Worm (Caenorhabditis elegans) whole organism, young adult: Measurements from ENCODE around the gene Y41D4A.1.

Experiments
- B0336.3 ChIP-seq: fragments of 200-800 bp; sonication (Bioruptor generic); IDR thresholded peaks from 2 replicates; pipeline ENCODE4 v1.3.6; 2022; ENCODE audit warnings: missing genetic modification characterization, missing compliant biosample characterization
- C06A6.2 ChIP-seq: fragments of 200-800 bp; sonication (Bioruptor generic); conservative IDR thresholded peaks from 2 replicates; pipeline ENCODE4 v1.3.6; 2022; ENCODE audit warnings: missing genetic modification characterization, missing compliant biosample characterization
- F22D6.2 ChIP-seq: sonication (generic microtip); optimal IDR thresholded peaks from 2 replicates; lab custom pipeline; 2016; ENCODE audit warnings: mild to moderate bottlenecking, missing genetic modification characterization, missing compliant biosample characterization
- F33H1.4 ChIP-seq: fragments of 200-800 bp; sonication (Bioruptor generic); IDR thresholded peaks from 2 replicates; pipeline ENCODE4 v1.3.6; 2022; ENCODE audit warnings: missing genetic modification reagents, missing genetic modification characterization, missing compliant biosample characterization
- F49E8.2 ChIP-seq: sonication (generic microtip); optimal IDR thresholded peaks from 3 replicates; lab custom pipeline; 2017; ENCODE audit warnings: missing genetic modification characterization, mild to moderate bottlenecking, missing compliant biosample characterization, antibody characterized with exemption, moderate library complexity; ENCODE audit not compliant: insufficient read depth
- F57C9.4 ChIP-seq: sonication (generic microtip); optimal IDR thresholded peaks from 2 replicates; lab custom pipeline; 2017; ENCODE audit warnings: mild to moderate bottlenecking, missing genetic modification characterization, missing compliant biosample characterization
- T07F8.4 ChIP-seq: sonication (generic microtip); optimal IDR thresholded peaks from 2 replicates; lab custom pipeline; 2016; ENCODE audit warnings: mild to moderate bottlenecking, missing genetic modification characterization, moderate library complexity, missing compliant biosample characterization
- athp-1 ChIP-seq: sonication (generic microtip); optimal IDR thresholded peaks from 2 replicates; lab custom pipeline; 2017; ENCODE audit warnings: mild to moderate bottlenecking, missing genetic modification characterization, missing compliant biosample characterization
- attf-5 ChIP-seq: fragments of 200-800 bp; sonication (Bioruptor generic); optimal IDR thresholded peaks from 2 replicates; lab custom pipeline; 2018; ENCODE audit warnings: mild to moderate bottlenecking, missing genetic modification characterization, missing compliant biosample characterization
- attf-6 ChIP-seq: fragments of 200-800 bp; sonication (Bioruptor generic); IDR thresholded peaks from 2 replicates; pipeline ENCODE4 v1.3.6; 2022; ENCODE audit warnings: missing genetic modification reagents, missing genetic modification characterization, missing compliant biosample characterization
- ccch-3 ChIP-seq: fragments of 200-800 bp; sonication (Bioruptor generic); optimal IDR thresholded peaks from 2 replicates; lab custom pipeline; 2018; ENCODE audit warnings: mild to moderate bottlenecking, missing genetic modification characterization, missing compliant biosample characterization
- cebp-1 ChIP-seq, 2 experiments: fragments of 200-800 bp in 1 of 2; sonication (Bioruptor generic) in 1 of 2; sonication (generic microtip) in 1 of 2; IDR thresholded peaks in 1 of 2; optimal IDR thresholded peaks in 1 of 2; 2 replicates each; pipeline versions ENCODE4 v1.3.6 to Lab custom; 2017 to 2022; ENCODE audit warnings: missing compliant biosample characterization in 2 of 2, missing genetic modification characterization in 2 of 2, mild to moderate bottlenecking in 1 of 2, missing genetic modification reagents in 1 of 2, moderate library complexity in 1 of 2
- cebp-2 ChIP-seq: fragments of 200-800 bp; sonication (Bioruptor generic); IDR thresholded peaks from 2 replicates; pipeline ENCODE4 v1.3.6; 2022; ENCODE audit warnings: missing genetic modification characterization, missing compliant biosample characterization
- ceh-100 ChIP-seq: fragments of 200-800 bp; sonication (Bioruptor generic); IDR thresholded peaks from 2 replicates; pipeline ENCODE4 v1.3.6; 2022; ENCODE audit warnings: missing genetic modification reagents, missing genetic modification characterization, missing compliant biosample characterization
- ceh-27 ChIP-seq: fragments of 200-800 bp; sonication (Bioruptor generic); optimal IDR thresholded peaks from 2 replicates; lab custom pipeline; 2018; ENCODE audit warnings: mild to moderate bottlenecking, missing genetic modification characterization, moderate library complexity, missing compliant biosample characterization
- chd-7 ChIP-seq: sonication (generic microtip); optimal IDR thresholded peaks from 2 replicates; lab custom pipeline; 2016; ENCODE audit warnings: mild to moderate bottlenecking, missing genetic modification characterization, moderate library complexity, missing compliant biosample characterization
- dox-1 ChIP-seq: fragments of 200-800 bp; sonication (Bioruptor generic); IDR thresholded peaks from 2 replicates; pipeline ENCODE4 v1.3.6; 2022; ENCODE audit warnings: missing genetic modification reagents, missing genetic modification characterization, missing compliant biosample characterization
- hlh-12 ChIP-seq: sonication (generic microtip); optimal IDR thresholded peaks from 2 replicates; lab custom pipeline; 2016; ENCODE audit warnings: missing genetic modification characterization, missing compliant biosample characterization
- hlh-26 ChIP-seq: fragments of 200-800 bp; sonication (Bioruptor generic); conservative IDR thresholded peaks from 2 replicates; pipeline ENCODE4 v1.3.6; 2022; ENCODE audit warnings: missing genetic modification reagents, missing genetic modification characterization, missing compliant biosample characterization
- hmg-1.2 ChIP-seq: fragments of 200-800 bp; sonication (Bioruptor generic); IDR thresholded peaks from 2 replicates; pipeline ENCODE4 v1.3.6; 2022; ENCODE audit warnings: missing genetic modification reagents, missing genetic modification characterization, missing compliant biosample characterization
- hsf-1 ChIP-seq: fragments of 200-800 bp; sonication (Bioruptor generic); IDR thresholded peaks from 2 replicates; pipeline ENCODE4 v1.3.6; 2022; ENCODE audit warnings: missing genetic modification reagents, missing genetic modification characterization, missing compliant biosample characterization
- let-607 ChIP-seq, 2 experiments: fragments of 200-800 bp in 1 of 2; sonication (Bioruptor generic) in 1 of 2; sonication (generic microtip) in 1 of 2; optimal IDR thresholded peaks; 2 replicates each; lab custom pipeline; 2016 to 2018; ENCODE audit warnings: mild to moderate bottlenecking in 2 of 2, missing compliant biosample characterization in 2 of 2, missing genetic modification characterization in 2 of 2, moderate library complexity in 2 of 2, missing genotype in 1 of 2
- lin-26 ChIP-seq: fragments of 200-800 bp; sonication (Bioruptor generic); IDR thresholded peaks from 2 replicates; pipeline ENCODE4 v1.3.6; 2022; ENCODE audit warnings: missing genetic modification reagents, missing genetic modification characterization, missing compliant biosample characterization
- lsl-1 ChIP-seq: fragments of 200-800 bp; sonication (Bioruptor generic); optimal IDR thresholded peaks from 2 replicates; lab custom pipeline; 2018; ENCODE audit warnings: mild to moderate bottlenecking, missing genetic modification characterization, moderate library complexity, missing compliant biosample characterization
- madf-10 ChIP-seq: sonication (generic microtip); optimal IDR thresholded peaks from 2 replicates; lab custom pipeline; 2016; ENCODE audit warnings: mild to moderate bottlenecking, missing genetic modification characterization, missing compliant biosample characterization
- mcd-1 ChIP-seq: fragments of 200-800 bp; sonication (Bioruptor generic); IDR thresholded peaks from 2 replicates; pipeline ENCODE4 v1.3.6; 2022; ENCODE audit warnings: missing genetic modification reagents, missing genetic modification characterization, missing compliant biosample characterization
- nfya-2 ChIP-seq: fragments of 200-800 bp; sonication (Bioruptor generic); IDR thresholded peaks from 2 replicates; pipeline ENCODE4 v1.3.6; 2022; ENCODE audit warnings: missing genetic modification reagents, missing genetic modification characterization, missing compliant biosample characterization
- nfyb-1 ChIP-seq: fragments of 200-800 bp; sonication (Bioruptor generic); IDR thresholded peaks from 2 replicates; pipeline ENCODE4 v1.3.6; 2022; ENCODE audit warnings: missing genetic modification reagents, missing genetic modification characterization, missing compliant biosample characterization
- nhr-27 ChIP-seq: fragments of 200-800 bp; sonication (Bioruptor generic); optimal IDR thresholded peaks from 2 replicates; lab custom pipeline; 2018; ENCODE audit warnings: mild to moderate bottlenecking, missing genetic modification characterization, moderate library complexity, missing compliant biosample characterization
- nhr-80 ChIP-seq: sonication (generic microtip); optimal IDR thresholded peaks from 2 replicates; lab custom pipeline; 2016; ENCODE audit warnings: missing genetic modification characterization, missing compliant biosample characterization
- pha-4 ChIP-seq: fragments of 150-350 bp; sonication (generic microtip); optimal IDR thresholded peaks from 2 replicates; lab custom pipeline; 2014; ENCODE audit warnings: missing biosample characterization, missing genetic modification reagents, missing genetic modification characterization
- rec-8 ChIP-seq, 2 experiments: sonication (generic microtip); optimal IDR thresholded peaks; 2 replicates each; lab custom pipeline; 2016; ENCODE audit warnings: mild to moderate bottlenecking in 2 of 2, missing genetic modification characterization in 2 of 2, missing genetic modification reagents in 2 of 2, missing genotype in 2 of 2, missing biosample characterization in 1 of 2, missing compliant biosample characterization in 1 of 2, moderate library complexity in 1 of 2
- repo-1 ChIP-seq: sonication (generic microtip); optimal IDR thresholded peaks from 2 replicates; lab custom pipeline; 2017; ENCODE audit warnings: mild to moderate bottlenecking, missing genetic modification characterization, missing compliant biosample characterization
- sea-2 ChIP-seq: fragments of 200-800 bp; sonication (Bioruptor generic); IDR thresholded peaks from 2 replicates; pipeline ENCODE4 v1.3.6; 2022; ENCODE audit warnings: missing genetic modification characterization, missing compliant biosample characterization
- somi-1 ChIP-seq: fragments of 200-800 bp; sonication (Bioruptor generic); optimal IDR thresholded peaks from 2 replicates; lab custom pipeline; 2018; ENCODE audit warnings: mild to moderate bottlenecking, missing genetic modification characterization, missing compliant biosample characterization
- xnd-1 ChIP-seq: sonication (generic microtip); optimal IDR thresholded peaks from 2 replicates; lab custom pipeline; 2016; ENCODE audit warnings: missing genotype, missing genetic modification reagents, missing genetic modification characterization, missing compliant biosample characterization
- zfh-2 ChIP-seq: fragments of 200-800 bp; sonication (Bioruptor generic); conservative IDR thresholded peaks from 2 replicates; pipeline ENCODE4 v1.3.6; 2022; ENCODE audit warnings: missing genetic modification reagents, missing genetic modification characterization, missing compliant biosample characterization
- zim-3 ChIP-seq: sonication (generic microtip); optimal IDR thresholded peaks from 2 replicates; lab custom pipeline; 2017; ENCODE audit warnings: mild to moderate bottlenecking, missing genetic modification characterization, moderate library complexity, missing compliant biosample characterization
- ztf-28 ChIP-seq: fragments of 200-800 bp; sonication (Bioruptor generic); IDR thresholded peaks from 2 replicates; pipeline ENCODE4 v1.3.6; 2022; ENCODE audit warnings: missing genetic modification reagents, missing genetic modification characterization, missing compliant biosample characterization

Gene Y41D4A.1

ce11 chrIV:1739366-1740104, 32.4 kb upstream of the Y41D4A.1 start:
- TF ChIP-seq madf-10 (tag; lab: Kevin White, UChicago) = peak; percentile 66
- no peak for TF ChIP-seq C06A6.2
- TF ChIP-seq ceh-100 = no peak
- no peak for TF ChIP-seq zim-3 (tag; lab: Kevin White, UChicago)
- TF ChIP-seq hlh-26 (GFP tag; lab: Robert Waterston, UW) = no peak
- no peak for TF ChIP-seq lsl-1 (GFP tag; lab: Kevin White, UChicago)
- TF ChIP-seq attf-5 (GFP tag; lab: Kevin White, UChicago) = peak; percentile 22
- TF ChIP-seq ztf-28 (GFP tag; lab: Robert Waterston, UW) = no peak
- TF ChIP-seq mcd-1 (GFP tag; lab: Robert Waterston, UW) = peak; percentile 22; the same call in 1 of the 2 replicates
- TF ChIP-seq nfyb-1 (GFP tag; lab: Robert Waterston, UW) = peak; percentile 41; the same call in 1 of the 2 replicates
- TF ChIP-seq F57C9.4 (tag; lab: Kevin White, UChicago) = no peak
- TF ChIP-seq pha-4 = no peak
- TF ChIP-seq somi-1 (GFP tag; lab: Kevin White, UChicago) = no peak
- TF ChIP-seq attf-6 (GFP tag; lab: Robert Waterston, UW) = no peak
- TF ChIP-seq repo-1 = no peak
- 0 out of 2 replicates have a peak, but pooled peaks have one; percentile 30 for TF ChIP-seq lin-26 (GFP tag; lab: Robert Waterston, UW)
- no peak for TF ChIP-seq hsf-1 (GFP tag; lab: Robert Waterston, UW)
- no peak for TF ChIP-seq nfya-2 (GFP tag; lab: Robert Waterston, UW)
- TF ChIP-seq nhr-27 (tag; lab: Kevin White, UChicago) = no peak
- no peak for TF ChIP-seq F22D6.2
- no peak for TF ChIP-seq sea-2 (GFP tag; lab: Robert Waterston, UW)
- TF ChIP-seq F33H1.4 (GFP tag; lab: Robert Waterston, UW) = peak; percentile 50
- no peak for TF ChIP-seq athp-1
- TF ChIP-seq ceh-27 (GFP tag; lab: Kevin White, UChicago) = no peak
- TF ChIP-seq ccch-3 (GFP tag; lab: Kevin White, UChicago) = no peak
- no peak for TF ChIP-seq xnd-1 (tag; lab: Kevin White, UChicago)
- no peak for TF ChIP-seq rec-8 (tag; optimal IDR thresholded peaks at IDR 0.05; lab: Kevin White, UChicago)
- TF ChIP-seq let-607 (tag; optimal IDR thresholded peaks at IDR 0.05; lab: Kevin White, UChicago) = peak; percentile 46 to 83
- no peak for TF ChIP-seq cebp-1 (GFP tag; IDR thresholded peaks at IDR 0.05; lab: Robert Waterston, UW)
- peak; percentile 43 for TF ChIP-seq cebp-1 (tag; optimal IDR thresholded peaks at IDR 0.05; lab: Kevin White, UChicago)
- no peak for TF ChIP-seq hlh-12 (tag; lab: Kevin White, UChicago)
- TF ChIP-seq chd-7 (tag; lab: Kevin White, UChicago) = no peak
- TF ChIP-seq T07F8.4 = no peak
- no peak for TF ChIP-seq B0336.3 (GFP tag; lab: Robert Waterston, UW)
- TF ChIP-seq cebp-2 (GFP tag; lab: Robert Waterston, UW) = no peak
- peak; percentile 57; the same call in 1 of the 2 replicates for TF ChIP-seq hmg-1.2 (GFP tag; lab: Robert Waterston, UW)
- TF ChIP-seq nhr-80 = peak; percentile 51
- TF ChIP-seq zfh-2 (GFP tag; lab: Robert Waterston, UW) = peak; percentile 92
- 0 out of 2 replicates have a peak, but pooled peaks have one; percentile 24 for TF ChIP-seq dox-1 (GFP tag; lab: Robert Waterston, UW)
- TF ChIP-seq F49E8.2 (tag; lab: Kevin White, UChicago) = no peak
- TF ChIP-seq, all 124 proteins: peak for 12
